Worm (Caenorhabditis elegans) whole organism, mixed stage, embryonic: ENCODE data around the gene C46C11.3.

Experiments used
- M03D4.4 ChIP-seq: sonication (generic microtip); optimal IDR thresholded peaks from 2 replicates; lab custom pipeline; 2017; ENCODE audit warnings: mild to moderate bottlenecking, missing genetic modification characterization, missing compliant biosample characterization
- bed-3 ChIP-seq: fragments of 200-800 bp; sonication (Bioruptor generic); optimal IDR thresholded peaks from 3 replicates; lab custom pipeline; 2018; ENCODE audit warnings: mild to moderate bottlenecking, missing genetic modification characterization, moderate library complexity, missing compliant biosample characterization
- blmp-1 ChIP-seq: fragments of 150-350 bp; optimal IDR thresholded peaks from 2 replicates; lab custom pipeline; 2014; ENCODE audit warnings: missing biosample characterization, missing genetic modification characterization
- ceh-39 ChIP-seq: fragments of 150-350 bp; optimal IDR thresholded peaks from 2 replicates; lab custom pipeline; 2014; ENCODE audit warnings: missing biosample characterization, missing genetic modification characterization
- ceh-43 ChIP-seq: fragments of 200-800 bp; sonication (Bioruptor generic); optimal IDR thresholded peaks from 2 replicates; lab custom pipeline; 2018; ENCODE audit warnings: mild to moderate bottlenecking, missing genetic modification characterization, moderate library complexity, missing compliant biosample characterization
- ceh-83 ChIP-seq: fragments of 200-800 bp; sonication (Bioruptor generic); optimal IDR thresholded peaks from 2 replicates; lab custom pipeline; 2018; ENCODE audit warnings: mild to moderate bottlenecking, missing genetic modification characterization, missing compliant biosample characterization
- ces-1 ChIP-seq: fragments of 150-350 bp; optimal IDR thresholded peaks from 2 replicates; lab custom pipeline; 2014; ENCODE audit warnings: missing biosample characterization, missing genetic modification reagents, missing genetic modification characterization
- cnd-1 ChIP-seq: fragments of 200-800 bp; sonication (Bioruptor generic); optimal IDR thresholded peaks from 2 replicates; lab custom pipeline; 2018; ENCODE audit warnings: mild to moderate bottlenecking, missing genetic modification characterization, missing compliant biosample characterization
- drap-1 ChIP-seq: fragments of 200-800 bp; sonication (Bioruptor generic); optimal IDR thresholded peaks from 3 replicates; lab custom pipeline; 2018; ENCODE audit warnings: mild to moderate bottlenecking, missing genetic modification characterization, missing compliant biosample characterization
- elt-1 ChIP-seq: sonication (generic microtip); optimal IDR thresholded peaks from 2 replicates; lab custom pipeline; 2017; ENCODE audit warnings: missing genetic modification characterization, mild to moderate bottlenecking, missing compliant biosample characterization, antibody characterized with exemption, moderate library complexity, borderline replicate concordance; ENCODE audit not compliant: insufficient read depth
- elt-3 ChIP-seq: fragments of 150-350 bp; optimal IDR thresholded peaks from 2 replicates; lab custom pipeline; 2014; ENCODE audit warnings: missing biosample characterization, missing genetic modification characterization
- flh-1 ChIP-seq: fragments of 200-800 bp; sonication (Bioruptor generic); optimal IDR thresholded peaks from 2 replicates; lab custom pipeline; 2018; ENCODE audit warnings: mild to moderate bottlenecking, missing genetic modification characterization, moderate library complexity, missing compliant biosample characterization
- ham-2 ChIP-seq: fragments of 200-800 bp; sonication (Bioruptor generic); optimal IDR thresholded peaks from 2 replicates; lab custom pipeline; 2018; ENCODE audit warnings: mild to moderate bottlenecking, missing genetic modification characterization, missing compliant biosample characterization
- hlh-1 ChIP-seq: fragments of 150-350 bp; optimal IDR thresholded peaks from 2 replicates; lab custom pipeline; 2014; ENCODE audit warnings: missing biosample characterization, missing genetic modification reagents, missing genetic modification characterization
- lin-13 ChIP-seq: fragments of 150-350 bp; optimal IDR thresholded peaks from 2 replicates; lab custom pipeline; 2014; ENCODE audit warnings: missing biosample characterization, missing genetic modification characterization
- lin-32 ChIP-seq: fragments of 200-800 bp; sonication (Bioruptor generic); optimal IDR thresholded peaks from 2 replicates; lab custom pipeline; 2018; ENCODE audit warnings: mild to moderate bottlenecking, missing genetic modification characterization, missing compliant biosample characterization
- lsy-2 ChIP-seq: fragments of 150-350 bp; optimal IDR thresholded peaks from 2 replicates; lab custom pipeline; 2014; ENCODE audit warnings: missing biosample characterization, missing genetic modification characterization
- mab-5 ChIP-seq: fragments of 150-350 bp; optimal IDR thresholded peaks from 2 replicates; lab custom pipeline; 2014; ENCODE audit warnings: missing biosample characterization, missing genetic modification characterization
- mep-1 ChIP-seq: fragments of 150-350 bp; optimal IDR thresholded peaks from 2 replicates; lab custom pipeline; 2017; ENCODE audit warnings: missing biosample characterization, missing genetic modification reagents, missing genetic modification characterization, inconsistent platforms
- mls-2 ChIP-seq: sonication (generic microtip); optimal IDR thresholded peaks from 2 replicates; lab custom pipeline; 2016; ENCODE audit warnings: mild to moderate bottlenecking, missing genetic modification characterization, moderate library complexity, missing compliant biosample characterization
- nhr-12 ChIP-seq: fragments of 150-350 bp; optimal IDR thresholded peaks from 2 replicates; lab custom pipeline; 2014; ENCODE audit warnings: missing biosample characterization, missing genetic modification characterization
- nhr-2 ChIP-seq: fragments of 150-350 bp; optimal IDR thresholded peaks from 2 replicates; lab custom pipeline; 2014; ENCODE audit warnings: missing biosample characterization, missing genetic modification characterization
- nhr-237 ChIP-seq: fragments of 150-350 bp; optimal IDR thresholded peaks from 2 replicates; lab custom pipeline; 2014; ENCODE audit warnings: missing biosample characterization, missing genetic modification characterization
- nhr-28 ChIP-seq: fragments of 150-350 bp; optimal IDR thresholded peaks from 2 replicates; lab custom pipeline; 2014; ENCODE audit warnings: missing biosample characterization, missing genetic modification characterization
- nhr-76 ChIP-seq: sonication (generic microtip); optimal IDR thresholded peaks from 2 replicates; lab custom pipeline; 2017; ENCODE audit warnings: missing biosample characterization, missing genetic modification characterization
- pha-4 ChIP-seq: fragments of 150-350 bp; optimal IDR thresholded peaks from 2 replicates; lab custom pipeline; 2018; ENCODE audit warnings: missing biosample characterization, missing genetic modification reagents, missing genetic modification characterization
- sem-2 ChIP-seq: fragments of 200-800 bp; sonication (Bioruptor generic); optimal IDR thresholded peaks from 2 replicates; lab custom pipeline; 2018; ENCODE audit warnings: mild to moderate bottlenecking, missing genetic modification characterization, missing compliant biosample characterization
- snpc-4 ChIP-seq: fragments of 150-350 bp; optimal IDR thresholded peaks from 2 replicates; lab custom pipeline; 2014; ENCODE audit warnings: missing biosample characterization, missing genetic modification characterization
- sptf-1 ChIP-seq: sonication (generic microtip); optimal IDR thresholded peaks from 2 replicates; lab custom pipeline; 2017; ENCODE audit warnings: mild to moderate bottlenecking, missing genetic modification characterization, moderate library complexity, missing compliant biosample characterization
- tbx-8 ChIP-seq: fragments of 200-800 bp; sonication (Bioruptor generic); optimal IDR thresholded peaks from 2 replicates; lab custom pipeline; 2018; ENCODE audit warnings: mild to moderate bottlenecking, missing genetic modification characterization, moderate library complexity, missing compliant biosample characterization
- unc-120 ChIP-seq: sonication (generic microtip); optimal IDR thresholded peaks from 2 replicates; lab custom pipeline; 2017; ENCODE audit warnings: missing genetic modification characterization, missing compliant biosample characterization; ENCODE audit not compliant: poor library complexity, severe bottlenecking
- unc-39 ChIP-seq: fragments of 150-350 bp; optimal IDR thresholded peaks from 2 replicates; lab custom pipeline; 2014; ENCODE audit warnings: missing biosample characterization, missing genetic modification characterization
- unc-62 ChIP-seq: fragments of 150-350 bp; optimal IDR thresholded peaks from 2 replicates; lab custom pipeline; 2014; ENCODE audit warnings: missing biosample characterization, missing genetic modification reagents, missing genetic modification characterization
- zip-8 ChIP-seq: fragments of 150-350 bp; optimal IDR thresholded peaks from 2 replicates; lab custom pipeline; 2014; ENCODE audit warnings: missing biosample characterization, missing genetic modification characterization
- ztf-11 ChIP-seq: fragments of 150-350 bp; optimal IDR thresholded peaks from 2 replicates; lab custom pipeline; 2014; ENCODE audit warnings: missing biosample characterization, missing genetic modification characterization

The C46C11.3 gene

ce11 chrX:4606389-4606880, 15.7 kb upstream of the C46C11.3 start:
- TF ChIP-seq ceh-43 (GFP tag; lab: Kevin White, UChicago): peak; percentile 79
- TF ChIP-seq M03D4.4 (tag; lab: Kevin White, UChicago): peak; percentile 94
- peak; percentile 73 for TF ChIP-seq tbx-8 (GFP tag; lab: Kevin White, UChicago)
- peak; percentile 93 for TF ChIP-seq cnd-1
- peak; percentile 51 for TF ChIP-seq hlh-1 (tag; lab: Kevin White, UChicago)
- TF ChIP-seq lin-13 (tag; lab: Kevin White, UChicago): peak; percentile 66
- TF ChIP-seq ceh-83: peak; percentile 82
- TF ChIP-seq sem-2 (GFP tag; lab: Kevin White, UChicago): peak; percentile 73
- TF ChIP-seq nhr-12: peak; percentile 92
- peak; percentile 94 for TF ChIP-seq sptf-1 (tag; lab: Kevin White, UChicago)
- peak; percentile 93 for TF ChIP-seq mls-2 (tag; lab: Kevin White, UChicago)
- peak; percentile 71 for TF ChIP-seq flh-1 (GFP tag; lab: Kevin White, UChicago)
- TF ChIP-seq lin-32: peak; percentile 74
- TF ChIP-seq mep-1 (tag; lab: Kevin White, UChicago): peak; percentile 19
- TF ChIP-seq ham-2 (GFP tag; lab: Kevin White, UChicago): peak; percentile 80
- peak; percentile 51 for TF ChIP-seq pha-4
- peak; percentile 93 for TF ChIP-seq drap-1 (GFP tag; lab: Kevin White, UChicago)
- peak; percentile 34 for TF ChIP-seq ztf-11 (tag; lab: Kevin White, UChicago)
- peak; percentile 87 for TF ChIP-seq unc-120 (tag; lab: Kevin White, UChicago)

- TF ChIP-seq nhr-12 (no peak), snpc-4 (tag; lab: Kevin White, UChicago) (no peak), sptf-1 (tag; lab: Kevin White, UChicago) (no peak), tbx-8 (GFP tag; lab: Kevin White, UChicago) (no peak), nhr-2 (no peak), ceh-43 (GFP tag; lab: Kevin White, UChicago) (no peak), lsy-2 (no peak), nhr-76 (tag; lab: Kevin White, UChicago) (no peak), ztf-11 (tag; lab: Kevin White, UChicago) (no peak), unc-62 (GFP tag; lab: Kevin White, UChicago) (no peak), cnd-1 (no peak), nhr-28 (tag; lab: Kevin White, UChicago) (no peak), unc-120 (tag; lab: Kevin White, UChicago) (no peak), mls-2 (tag; lab: Kevin White, UChicago) (no peak), nhr-237 (tag; lab: Kevin White, UChicago) (no peak), mab-5 (tag; lab: Kevin White, UChicago) (no peak), elt-3 (tag; lab: Kevin White, UChicago) (no peak), ceh-39 (tag; lab: Kevin White, UChicago) (no peak), zip-8 (tag; lab: Kevin White, UChicago) (no peak)
- TF ChIP-seq, all 35 proteins: peak for 0
Measured at ce11 chrX:4607300-4607699, 14.8 kb upstream of the C46C11.3 start.

- no peak for TF ChIP-seq M03D4.4 (tag; lab: Kevin White, UChicago)
- TF ChIP-seq unc-39 (tag; lab: Kevin White, UChicago): no peak
- peak; percentile 63 for TF ChIP-seq cnd-1
- TF ChIP-seq lin-32: peak; percentile 49
- peak; percentile 73 for TF ChIP-seq hlh-1 (tag; lab: Kevin White, UChicago)
- no peak for TF ChIP-seq pha-4
Measured at ce11 chrX:4609635-4610034, 12.5 kb upstream of the C46C11.3 start.

ce11 chrX:4615034-4615433, 7.1 kb upstream of the C46C11.3 start:
- TF ChIP-seq unc-62 (GFP tag; lab: Kevin White, UChicago): no peak
- no peak for TF ChIP-seq lsy-2
- no peak for TF ChIP-seq ham-2 (GFP tag; lab: Kevin White, UChicago)
- TF ChIP-seq snpc-4 (tag; lab: Kevin White, UChicago): no peak
- TF ChIP-seq nhr-28 (tag; lab: Kevin White, UChicago): no peak
- no peak for TF ChIP-seq M03D4.4 (tag; lab: Kevin White, UChicago)
- no peak for TF ChIP-seq elt-3 (tag; lab: Kevin White, UChicago)

ce11 chrX:4616832-4617231, 5.3 kb upstream of the C46C11.3 start:
- TF ChIP-seq ceh-39 (tag; lab: Kevin White, UChicago) (peak; percentile 87), ham-2 (GFP tag; lab: Kevin White, UChicago) (peak; percentile 44), pha-4 (no peak), M03D4.4 (tag; lab: Kevin White, UChicago) (peak; percentile 41), nhr-237 (tag; lab: Kevin White, UChicago) (no peak), blmp-1 (no peak), lin-13 (tag; lab: Kevin White, UChicago) (peak; percentile 62), zip-8 (tag; lab: Kevin White, UChicago) (no peak), nhr-28 (tag; lab: Kevin White, UChicago) (no peak), nhr-2 (peak; percentile 50), hlh-1 (tag; lab: Kevin White, UChicago) (no peak), unc-39 (tag; lab: Kevin White, UChicago) (no peak), sptf-1 (tag; lab: Kevin White, UChicago) (peak; percentile 82), nhr-12 (no peak), bed-3 (GFP tag; lab: Kevin White, UChicago) (no peak), lsy-2 (peak; percentile 36), unc-62 (GFP tag; lab: Kevin White, UChicago) (no peak), mep-1 (tag; lab: Kevin White, UChicago) (peak; percentile 73), mab-5 (tag; lab: Kevin White, UChicago) (no peak), lin-32 (peak; percentile 51), snpc-4 (tag; lab: Kevin White, UChicago) (no peak), elt-1 (tag; lab: Kevin White, UChicago) (no peak), flh-1 (GFP tag; lab: Kevin White, UChicago) (no peak), ceh-43 (GFP tag; lab: Kevin White, UChicago) (no peak), ztf-11 (tag; lab: Kevin White, UChicago) (no peak), unc-120 (tag; lab: Kevin White, UChicago) (peak; percentile 37), ces-1 (GFP tag; lab: Kevin White, UChicago) (peak; percentile 49), nhr-76 (tag; lab: Kevin White, UChicago) (no peak), cnd-1 (peak; percentile 84), sem-2 (GFP tag; lab: Kevin White, UChicago) (no peak)
